Worm (Caenorhabditis elegans): ENCODE measurements around the gene F59E12.17.

Gene F59E12.17

ce11 chrII:5652334-5652733 is 3.1 kb upstream of the F59E12.17 start, which contains the start of gene bli-2:
bli-2 (minus strand) TSS chrII:5652434.
- TF ChIP-seq hlh-8 (tag; optimal IDR thresholded peaks at IDR 0.05) (no peak), ceh-14 (tag; optimal IDR thresholded peaks at IDR 0.05) (no peak), ceh-2 (tag; optimal IDR thresholded peaks at IDR 0.05) (no peak), hlh-13 (GFP tag; optimal IDR thresholded peaks at IDR 0.05) (no peak), ref-2 (tag; optimal IDR thresholded peaks at IDR 0.05) (no peak), ttx-3 (tag; optimal IDR thresholded peaks at IDR 0.05) (no peak), unc-42 (tag; optimal IDR thresholded peaks at IDR 0.05) (no peak), ceh-45 (GFP tag; IDR thresholded peaks at IDR 0.05) (no peak), dmd-4 (tag; optimal IDR thresholded peaks at IDR 0.05; ENCODE audit: borderline replicate concordance) (no peak), lin-11 (tag; optimal IDR thresholded peaks at IDR 0.05) (no peak), hlh-30 (tag; optimal IDR thresholded peaks at IDR 0.05; ENCODE audit: insufficient read depth) (no peak), ceh-24 (tag; optimal IDR thresholded peaks at IDR 0.05) (no peak), ceh-48 (tag; optimal IDR thresholded peaks at IDR 0.05) (no peak), ztf-16 (tag; optimal IDR thresholded peaks at IDR 0.05) (no peak), tbx-2 (tag; optimal IDR thresholded peaks at IDR 0.05) (no peak)

DNA sequence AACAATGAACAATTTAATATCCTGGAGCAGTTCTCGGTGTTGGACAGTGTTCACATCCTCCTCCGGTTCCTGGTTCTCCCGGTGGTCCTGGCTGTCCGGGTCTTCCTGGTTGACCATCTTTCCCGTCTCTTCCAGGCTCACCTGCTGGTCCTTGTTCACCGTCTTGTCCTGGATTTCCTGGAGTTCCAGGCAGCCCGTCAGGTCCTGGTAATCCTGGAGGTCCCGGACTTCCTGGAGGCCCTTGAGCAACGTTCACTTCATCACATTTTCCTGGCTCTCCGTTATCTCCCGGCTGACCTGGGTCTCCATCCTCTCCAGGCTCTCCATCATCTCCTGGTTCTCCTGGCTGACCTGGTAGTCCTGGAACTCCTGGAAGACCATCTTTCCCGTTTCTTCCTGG is 2.2 kb upstream of the F59E12.17 start:
- TF ChIP-seq tbx-2 (tag; optimal IDR thresholded peaks at IDR 0.05) (no peak), unc-86 (tag; optimal IDR thresholded peaks at IDR 0.05) (no peak), dmd-4 (tag; optimal IDR thresholded peaks at IDR 0.05; ENCODE audit: borderline replicate concordance) (no peak), sox-2 (GFP tag; IDR thresholded peaks at IDR 0.05) (no peak), odd-2 (tag; optimal IDR thresholded peaks at IDR 0.05) (no peak), hlh-8 (tag; optimal IDR thresholded peaks at IDR 0.05) (no peak), ref-2 (tag; optimal IDR thresholded peaks at IDR 0.05) (no peak), lim-6 (tag; optimal IDR thresholded peaks at IDR 0.05) (no peak), elt-4 (tag; optimal IDR thresholded peaks at IDR 0.05) (no peak), tbx-7 (tag; optimal IDR thresholded peaks at IDR 0.05) (no peak), pros-1 (tag; optimal IDR thresholded peaks at IDR 0.05) (no peak), ceh-9 (tag; optimal IDR thresholded peaks at IDR 0.05) (no peak)

DNA sequence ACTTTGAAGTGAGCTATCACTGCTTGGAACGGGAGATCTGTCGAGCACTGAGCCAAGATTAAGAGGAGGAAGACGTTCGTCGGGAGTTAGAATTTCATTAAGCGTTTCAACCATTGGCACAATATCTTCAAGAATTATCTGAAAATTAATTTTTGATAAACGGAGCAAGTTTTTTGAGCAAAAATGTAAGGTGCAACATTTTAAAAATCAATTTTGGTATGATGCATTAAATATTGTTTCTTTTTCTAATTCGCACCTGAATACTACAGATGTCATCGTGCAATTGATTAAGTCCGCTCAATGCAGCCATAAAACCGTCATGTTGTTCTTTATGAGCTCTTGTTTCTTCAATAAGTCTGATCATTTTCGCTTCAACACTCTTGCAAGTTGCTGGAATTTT is 998 bp downstream of the F59E12.17 start, which contains the start of gene ddl-1:
TSS of gene ddl-1 (minus strand) at position 101 of the 400 bp plus-strand sequence.
- no peak for TF ChIP-seq hlh-6 (tag; optimal IDR thresholded peaks at IDR 0.05)
- no peak for TF ChIP-seq sox-4 (tag; optimal IDR thresholded peaks at IDR 0.05)
- TF ChIP-seq dve-1 (tag; optimal IDR thresholded peaks at IDR 0.05): no peak
- TF ChIP-seq hlh-15 (tag; optimal IDR thresholded peaks at IDR 0.05): no peak
- no peak for TF ChIP-seq ceh-6 (GFP tag; optimal IDR thresholded peaks at IDR 0.05)
- TF ChIP-seq nfya-1 (tag; optimal IDR thresholded peaks at IDR 0.05): no peak
- no peak for TF ChIP-seq rnt-1 (tag; optimal IDR thresholded peaks at IDR 0.05)
- no peak for TF ChIP-seq pha-4 (tag; optimal IDR thresholded peaks at IDR 0.05)
- TF ChIP-seq T23F11.4 (GFP tag; optimal IDR thresholded peaks at IDR 0.05): no peak
- no peak for TF ChIP-seq ceh-22 (tag; optimal IDR thresholded peaks at IDR 0.05)
- no peak for TF ChIP-seq odd-2 (tag; optimal IDR thresholded peaks at IDR 0.05)
- TF ChIP-seq eyg-1 (tag; optimal IDR thresholded peaks at IDR 0.05): no peak
- no peak for TF ChIP-seq pqm-1 (tag; optimal IDR thresholded peaks at IDR 0.05)
- TF ChIP-seq unc-55 (GFP tag; optimal IDR thresholded peaks at IDR 0.05): no peak

DNA sequence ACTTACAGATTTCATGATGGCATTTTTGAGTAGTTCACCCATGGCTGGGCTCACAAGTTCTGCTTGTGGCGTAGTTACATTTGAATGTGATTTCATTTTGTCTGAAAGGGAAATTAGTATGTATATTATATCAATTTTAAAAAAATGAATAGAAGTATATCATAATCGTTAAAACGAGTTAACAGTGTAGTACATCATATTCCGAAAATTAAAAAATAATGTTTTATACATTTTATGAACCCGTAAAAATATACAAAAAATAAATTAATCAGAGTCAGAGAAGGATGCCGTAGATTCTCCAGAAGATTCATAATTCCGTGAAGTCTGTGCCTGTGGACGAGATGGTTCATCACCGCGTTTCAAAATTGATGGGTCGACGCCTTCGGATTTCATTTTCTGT is 2.3 kb downstream of the F59E12.17 start, which contains the start of gene F59E12.9:
TSS of gene F59E12.9 (minus strand) at position 101 of the 400 bp plus-strand sequence.
- TF ChIP-seq ceh-31 (tag; optimal IDR thresholded peaks at IDR 0.05) (no peak), pros-1 (tag; optimal IDR thresholded peaks at IDR 0.05) (no peak), dve-1 (tag; optimal IDR thresholded peaks at IDR 0.05) (no peak), ttx-3 (tag; optimal IDR thresholded peaks at IDR 0.05) (no peak), fkh-10 (GFP tag; optimal IDR thresholded peaks at IDR 0.05) (no peak), pha-2 (tag; optimal IDR thresholded peaks at IDR 0.05) (no peak), ceh-48 (tag; optimal IDR thresholded peaks at IDR 0.05) (no peak), ceh-45 (GFP tag; IDR thresholded peaks at IDR 0.05) (no peak), ceh-34 (tag; optimal IDR thresholded peaks at IDR 0.05) (no peak), C08G9.2 (tag; optimal IDR thresholded peaks at IDR 0.05) (no peak), gmeb-2 (tag; optimal IDR thresholded peaks at IDR 0.05) (no peak), K09A11.1 (tag; optimal IDR thresholded peaks at IDR 0.05; ENCODE audit: insufficient read depth) (no peak), npax-4 (tag; optimal IDR thresholded peaks at IDR 0.05) (no peak), Y22D7AL.16 (tag; optimal IDR thresholded peaks at IDR 0.05) (no peak), sox-2 (GFP tag; IDR thresholded peaks at IDR 0.05) (no peak), ceh-14 (tag; optimal IDR thresholded peaks at IDR 0.05) (no peak), unc-86 (tag; optimal IDR thresholded peaks at IDR 0.05) (no peak), T23F11.4 (GFP tag; optimal IDR thresholded peaks at IDR 0.05) (no peak), hlh-30 (tag; optimal IDR thresholded peaks at IDR 0.05; ENCODE audit: insufficient read depth) (no peak)

All from whole organism, late embryonic.